Fruit fly (Drosophila melanogaster) whole organism, prepupa: ENCODE measurements around the gene Dbct.

Experiments used
- Blimp-1 ChIP-seq: fragments of 200-800 bp; sonication (Bioruptor generic); optimal IDR thresholded peaks from 3 replicates; lab custom pipeline; 2017; ENCODE audit warnings: missing biosample characterization, missing genetic modification characterization, mild to moderate bottlenecking, moderate library complexity, missing genetic modification reagents
- CG10631 ChIP-seq: fragments of 200-800 bp; sonication (Bioruptor generic); optimal IDR thresholded peaks from 2 replicates; lab custom pipeline; 2016; ENCODE audit warnings: missing biosample characterization, missing genetic modification characterization
- CG10669 ChIP-seq: fragments of 200-800 bp; sonication (Bioruptor generic); optimal IDR thresholded peaks from 3 replicates; lab custom pipeline; 2018; ENCODE audit warnings: missing biosample characterization, mild to moderate bottlenecking, missing genetic modification characterization, moderate library complexity
- CG11762 ChIP-seq: fragments of 200-800 bp; sonication (Bioruptor generic); optimal IDR thresholded peaks from 3 replicates; lab custom pipeline; 2016; ENCODE audit warnings: missing biosample characterization, missing genetic modification characterization; ENCODE audit not compliant: insufficient read depth
- CG11902 ChIP-seq: fragments of 200-800 bp; sonication (Bioruptor generic); optimal IDR thresholded peaks from 3 replicates; lab custom pipeline; 2016; ENCODE audit warnings: missing biosample characterization, missing genetic modification characterization
- CG15336 ChIP-seq: fragments of 200-800 bp; sonication (Bioruptor generic); IDR thresholded peaks from 2 replicates; pipeline ENCODE4 v1.3.6; 2022; ENCODE audit warnings: missing biosample characterization, missing genetic modification characterization
- CG1621 ChIP-seq: fragments of 200-800 bp; sonication (Bioruptor generic); optimal IDR thresholded peaks from 3 replicates; lab custom pipeline; 2018; ENCODE audit warnings: missing biosample characterization, mild to moderate bottlenecking, missing genetic modification characterization
- CG16779 ChIP-seq: fragments of 200-800 bp; sonication (Bioruptor generic); optimal IDR thresholded peaks from 3 replicates; lab custom pipeline; 2017; ENCODE audit warnings: missing biosample characterization, mild to moderate bottlenecking, missing genetic modification characterization
- CG3032 ChIP-seq: fragments of 200-800 bp; optimal IDR thresholded peaks from 2 replicates; lab custom pipeline; 2019; ENCODE audit warnings: missing biosample characterization, mild to moderate bottlenecking, missing genetic modification characterization, moderate library complexity
- CG31627 ChIP-seq: fragments of 200-800 bp; sonication (Bioruptor generic); optimal IDR thresholded peaks from 3 replicates; lab custom pipeline; 2016; ENCODE audit warnings: missing biosample characterization, missing genetic modification characterization
- CG32006 ChIP-seq: fragments of 200-800 bp; sonication (Bioruptor generic); optimal IDR thresholded peaks from 3 replicates; lab custom pipeline; 2017; ENCODE audit warnings: missing biosample characterization, mild to moderate bottlenecking, missing genetic modification characterization
- CG34406 ChIP-seq: fragments of 200-800 bp; sonication (Bioruptor generic); optimal IDR thresholded peaks from 3 replicates; lab custom pipeline; 2016; ENCODE audit warnings: missing biosample characterization, missing genetic modification characterization
- CG3919 ChIP-seq: fragments of 200-800 bp; sonication (Bioruptor generic); optimal IDR thresholded peaks from 3 replicates; lab custom pipeline; 2016; ENCODE audit warnings: missing biosample characterization, missing genetic modification characterization
- CG4318 ChIP-seq: fragments of 200-800 bp; sonication (Bioruptor generic); optimal IDR thresholded peaks from 3 replicates; lab custom pipeline; 2017; ENCODE audit warnings: missing biosample characterization, mild to moderate bottlenecking, missing genetic modification characterization
- CG6276 ChIP-seq: fragments of 200-800 bp; sonication (Bioruptor generic); optimal IDR thresholded peaks from 2 replicates; lab custom pipeline; 2017; ENCODE audit warnings: missing biosample characterization, mild to moderate bottlenecking, missing genetic modification characterization
- CG6792 ChIP-seq: fragments of 200-800 bp; sonication (Bioruptor generic); optimal IDR thresholded peaks from 3 replicates; lab custom pipeline; 2016; ENCODE audit warnings: missing biosample characterization, missing genetic modification characterization
- CG7368 ChIP-seq: fragments of 200-800 bp; sonication (Bioruptor generic); optimal IDR thresholded peaks from 3 replicates; lab custom pipeline; 2016; ENCODE audit warnings: missing biosample characterization, missing genetic modification characterization
- CG8119 ChIP-seq: fragments of 200-800 bp; sonication (Bioruptor generic); IDR thresholded peaks from 3 replicates; pipeline ENCODE4 v1.3.6; 2022; ENCODE audit warnings: missing biosample characterization, missing genetic modification characterization
- CG8319 ChIP-seq: fragments of 200-800 bp; sonication (Bioruptor generic); optimal IDR thresholded peaks from 3 replicates; lab custom pipeline; 2016; ENCODE audit warnings: missing biosample characterization, missing genetic modification characterization
- CG8632 ChIP-seq: fragments of 200-800 bp; sonication (Bioruptor generic); optimal IDR thresholded peaks from 3 replicates; lab custom pipeline; 2016; ENCODE audit warnings: missing biosample characterization, missing genetic modification characterization
- CG9139 ChIP-seq: fragments of 200-800 bp; sonication (Bioruptor generic); optimal IDR thresholded peaks from 3 replicates; lab custom pipeline; 2017; ENCODE audit warnings: missing biosample characterization, mild to moderate bottlenecking, missing genetic modification characterization
- Eip75B ChIP-seq: fragments of 200-800 bp; sonication (Bioruptor generic); optimal IDR thresholded peaks from 3 replicates; lab custom pipeline; 2016; ENCODE audit warnings: missing biosample characterization, missing genetic modification characterization
- Eip93F ChIP-seq: fragments of 200-800 bp; sonication (Bioruptor generic); optimal IDR thresholded peaks from 2 replicates; lab custom pipeline; 2016; ENCODE audit warnings: missing biosample characterization, mild to moderate bottlenecking, missing genetic modification characterization
- Ets96B ChIP-seq: fragments of 200-800 bp; optimal IDR thresholded peaks from 2 replicates; lab custom pipeline; 2019; ENCODE audit warnings: missing biosample characterization, mild to moderate bottlenecking, missing genetic modification characterization, moderate library complexity
- Gug ChIP-seq: fragments of 200-800 bp; sonication (Bioruptor generic); IDR thresholded peaks from 2 replicates; pipeline ENCODE4 v1.3.6; 2022; ENCODE audit warnings: missing biosample characterization, missing genetic modification characterization
- Hr38 ChIP-seq: sonication (Bioruptor generic); optimal IDR thresholded peaks from 2 replicates; lab custom pipeline; 2016; ENCODE audit warnings: missing biosample characterization, missing genetic modification characterization
- Hr39 ChIP-seq: fragments of 200-800 bp; sonication (Bioruptor generic); optimal IDR thresholded peaks from 2 replicates; lab custom pipeline; 2016; ENCODE audit warnings: missing biosample characterization, missing genetic modification characterization
- Hr4 ChIP-seq: fragments of 200-800 bp; sonication (Bioruptor generic); optimal IDR thresholded peaks from 3 replicates; lab custom pipeline; 2016; ENCODE audit warnings: missing biosample characterization, missing genetic modification characterization
- Met ChIP-seq: fragments of 200-800 bp; sonication (Bioruptor generic); optimal IDR thresholded peaks from 3 replicates; lab custom pipeline; 2016; ENCODE audit warnings: missing biosample characterization, missing genetic modification characterization
- Smox ChIP-seq: fragments of 200-800 bp; sonication (Bioruptor generic); optimal IDR thresholded peaks from 3 replicates; lab custom pipeline; 2016; ENCODE audit warnings: missing biosample characterization, missing genetic modification characterization
- Sox102F ChIP-seq: fragments of 200-800 bp; sonication (Bioruptor generic); optimal IDR thresholded peaks from 2 replicates; lab custom pipeline; 2016; ENCODE audit warnings: missing biosample characterization, mild to moderate bottlenecking, missing genetic modification characterization
- Sox14 ChIP-seq: fragments of 200-800 bp; sonication (Bioruptor generic); optimal IDR thresholded peaks from 3 replicates; lab custom pipeline; 2016; ENCODE audit warnings: missing biosample characterization, missing genetic modification characterization
- Sox15 ChIP-seq: fragments of 200-800 bp; sonication (Bioruptor generic); optimal IDR thresholded peaks from 3 replicates; lab custom pipeline; 2016; ENCODE audit warnings: missing biosample characterization, missing genetic modification characterization
- achi ChIP-seq: fragments of 200-800 bp; sonication (Bioruptor generic); optimal IDR thresholded peaks from 3 replicates; lab custom pipeline; 2016; ENCODE audit warnings: missing biosample characterization, missing genetic modification characterization
- cyc ChIP-seq: fragments of 200-800 bp; sonication (Bioruptor generic); optimal IDR thresholded peaks from 3 replicates; lab custom pipeline; 2016; ENCODE audit warnings: missing biosample characterization, missing genetic modification characterization
- dac ChIP-seq: fragments of 200-800 bp; sonication (Bioruptor generic); optimal IDR thresholded peaks from 2 replicates; lab custom pipeline; 2017; ENCODE audit warnings: missing biosample characterization, mild to moderate bottlenecking, missing genetic modification characterization
- dsx ChIP-seq: fragments of 200-800 bp; optimal IDR thresholded peaks from 3 replicates; lab custom pipeline; 2019; ENCODE audit warnings: missing biosample characterization, mild to moderate bottlenecking, missing genetic modification characterization, moderate library complexity; ENCODE audit not compliant: poor library complexity, severe bottlenecking
- esn ChIP-seq: fragments of 200-800 bp; sonication (Bioruptor generic); optimal IDR thresholded peaks from 2 replicates; lab custom pipeline; 2016; ENCODE audit warnings: missing biosample characterization, mild to moderate bottlenecking, missing genetic modification characterization, moderate library complexity
- fd59A ChIP-seq: fragments of 200-800 bp; sonication (Bioruptor generic); optimal IDR thresholded peaks from 2 replicates; lab custom pipeline; 2017; ENCODE audit warnings: missing biosample characterization, mild to moderate bottlenecking, missing genetic modification characterization, missing genetic modification reagents
- lz ChIP-seq: fragments of 200-800 bp; sonication (Bioruptor generic); optimal IDR thresholded peaks from 3 replicates; lab custom pipeline; 2016; ENCODE audit warnings: missing biosample characterization, missing genetic modification characterization
- net ChIP-seq: fragments of 200-800 bp; sonication (Bioruptor generic); optimal IDR thresholded peaks from 3 replicates; lab custom pipeline; 2016; ENCODE audit warnings: missing biosample characterization, missing genetic modification characterization
- pdm3 ChIP-seq: fragments of 200-800 bp; sonication (Bioruptor generic); optimal IDR thresholded peaks from 3 replicates; lab custom pipeline; 2016; ENCODE audit warnings: missing biosample characterization, missing genetic modification characterization
- spab ChIP-seq: fragments of 200-800 bp; sonication (Bioruptor generic); optimal IDR thresholded peaks from 2 replicates; lab custom pipeline; 2017; ENCODE audit warnings: missing biosample characterization, mild to moderate bottlenecking, missing genetic modification characterization, missing genetic modification reagents
- ss ChIP-seq, 2 experiments: fragments of 200-800 bp; sonication (Bioruptor generic); optimal IDR thresholded peaks; 2 replicates in 1 of 2; 3 replicates in 1 of 2; lab custom pipeline; 2017 to 2018; ENCODE audit warnings: mild to moderate bottlenecking in 2 of 2, missing biosample characterization in 2 of 2, missing genetic modification characterization in 2 of 2, moderate library complexity in 1 of 2
- svp ChIP-seq: fragments of 200-800 bp; sonication (Bioruptor generic); peaks from one replicate; lab custom pipeline; 2016; ENCODE audit warnings: missing biosample characterization, missing genetic modification characterization
- topi ChIP-seq: fragments of 200-800 bp; sonication (Bioruptor generic); optimal IDR thresholded peaks from 3 replicates; lab custom pipeline; 2016; ENCODE audit warnings: missing biosample characterization, missing genetic modification characterization

Gene Dbct

DNA sequence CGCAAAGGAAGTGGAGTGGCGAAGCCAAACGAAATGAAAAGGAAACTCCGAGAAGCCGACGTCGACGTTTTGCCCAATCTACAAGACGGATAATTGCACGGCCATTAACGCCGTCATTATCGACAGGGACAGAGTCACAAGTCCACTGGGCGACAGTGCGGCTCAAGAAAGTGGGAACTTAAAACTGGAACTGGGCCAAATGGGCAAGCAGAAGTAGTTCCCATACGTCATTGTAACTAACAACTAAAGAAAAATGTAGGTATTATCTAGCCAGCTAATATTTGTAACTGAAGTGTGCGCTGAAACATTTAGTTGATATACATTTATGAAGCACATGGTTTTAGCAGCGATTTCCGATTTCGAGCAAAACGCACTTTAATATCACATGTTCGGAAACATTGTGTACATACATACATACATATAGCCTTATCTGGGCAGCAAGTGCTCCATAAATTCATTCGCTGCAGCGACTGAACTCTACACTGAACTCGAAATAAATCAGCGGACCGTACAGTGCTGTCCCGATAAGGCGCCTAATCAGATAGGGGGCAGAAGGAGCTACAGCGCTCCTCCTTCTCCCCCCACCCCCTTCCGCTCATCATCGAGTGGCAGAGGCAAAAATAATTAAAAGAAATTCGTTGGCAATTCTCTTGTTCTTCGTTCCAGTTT, 15.0 kb upstream of the Dbct start (continued):
- no peak for TF ChIP-seq Hr38 (GFP tag; lab: Kevin White, UChicago)
- peak; percentile 62 for TF ChIP-seq Met (GFP tag; lab: Kevin White, UChicago)
- no peak for TF ChIP-seq Sox15 (GFP tag; lab: Kevin White, UChicago)
- TF ChIP-seq Hr4 (GFP tag; lab: Kevin White, UChicago): no peak
- peak; percentile 32 for TF ChIP-seq CG3919 (GFP tag; lab: Kevin White, UChicago)
- no peak for TF ChIP-seq Sox14 (GFP tag; lab: Kevin White, UChicago)
- TF ChIP-seq spab: no peak
- peak; percentile 6 for TF ChIP-seq Eip75B
- peak; percentile 29 for TF ChIP-seq achi (GFP tag; lab: Kevin White, UChicago)

DNA sequence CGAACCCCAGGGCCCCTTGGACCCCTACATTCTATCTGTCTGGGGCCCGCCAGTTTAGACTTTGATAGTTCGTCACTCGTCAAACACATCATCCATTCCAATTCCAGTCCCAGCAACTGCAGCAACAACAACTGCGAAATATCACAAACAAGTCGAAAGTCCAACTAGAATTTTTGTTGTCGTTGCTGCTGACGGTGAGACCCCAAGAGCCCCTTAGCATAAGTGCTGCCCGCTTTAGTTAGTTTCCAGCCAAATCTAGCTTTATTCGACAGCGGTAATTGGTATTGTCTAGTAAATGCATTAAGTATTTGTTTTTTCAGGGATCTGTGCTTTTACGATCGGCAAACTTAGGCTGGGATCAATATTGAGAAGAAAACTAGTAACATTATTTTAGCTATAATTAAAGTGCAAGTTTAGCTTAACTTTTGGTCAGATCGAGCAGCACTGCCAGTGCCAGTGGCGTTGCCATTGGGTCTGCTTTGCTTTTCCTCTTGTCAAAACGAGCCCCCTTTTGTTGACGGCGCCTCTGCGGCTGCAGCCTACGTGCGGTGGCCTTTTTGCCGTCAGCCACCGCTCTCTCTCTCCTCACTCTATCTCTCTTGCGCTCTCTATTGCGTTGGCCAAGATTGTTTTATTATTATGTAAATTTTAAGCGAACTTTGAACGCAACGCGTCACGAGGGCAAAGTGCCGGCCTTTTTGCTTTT, 11.1 kb upstream of the Dbct start:
- TF ChIP-seq Gug (GFP tag; lab: Robert Waterston, UW) (peak; percentile 83), pdm3 (peak; percentile 92), Smox (GFP tag; lab: Kevin White, UChicago) (peak; percentile 74), CG3032 (tag; lab: Kevin White, UChicago) (peak; percentile 82), Hr39 (GFP tag; lab: Kevin White, UChicago) (peak; percentile 79), Sox102F (GFP tag; lab: Kevin White, UChicago) (peak; percentile 78), CG8119 (GFP tag; lab: Robert Waterston, UW) (peak; percentile 86; the same call in 2 of the 3 replicates), net (GFP tag; lab: Kevin White, UChicago) (peak; percentile 89), Hr38 (GFP tag; lab: Kevin White, UChicago) (peak; percentile 60), CG16779 (tag; lab: Kevin White, UChicago) (peak; percentile 85), Met (GFP tag; lab: Kevin White, UChicago) (peak; percentile 80), Blimp-1 (peak; percentile 47), cyc (GFP tag; lab: Kevin White, UChicago) (peak; percentile 81), ss (GFP tag; optimal IDR thresholded peaks at IDR 0.05; lab: Kevin White, UChicago) (peak; percentile 91 to 93), CG8632 (peak; percentile 80), CG6276 (GFP tag; lab: Kevin White, UChicago) (peak; percentile 90), dsx (GFP tag; lab: Kevin White, UChicago) (peak; percentile 76), Sox15 (GFP tag; lab: Kevin White, UChicago) (peak; percentile 60), CG11902 (GFP tag; lab: Kevin White, UChicago) (peak; percentile 71), esn (GFP tag; lab: Kevin White, UChicago) (peak; percentile 80), svp (GFP tag; lab: Kevin White, UChicago) (peak; percentile 93), Ets96B (peak; percentile 83), CG15336 (GFP tag; lab: Robert Waterston, UW) (peak; percentile 87), CG10669 (GFP tag; lab: Kevin White, UChicago) (peak; percentile 81), CG9139 (peak; percentile 74), CG7368 (GFP tag; lab: Kevin White, UChicago) (peak; percentile 82), CG1621 (peak; percentile 76), CG31627 (GFP tag; lab: Kevin White, UChicago) (peak; percentile 79), lz (peak; percentile 85), Eip93F (GFP tag; lab: Kevin White, UChicago) (no peak), CG11762 (peak; percentile 74), CG3919 (GFP tag; lab: Kevin White, UChicago) (peak; percentile 90), CG10631 (GFP tag; lab: Kevin White, UChicago) (peak; percentile 85), Eip75B (peak; percentile 85), spab (peak; percentile 79), CG4318 (GFP tag; lab: Kevin White, UChicago) (peak; percentile 88), CG8319 (GFP tag; lab: Kevin White, UChicago) (peak; percentile 67), Hr4 (GFP tag; lab: Kevin White, UChicago) (peak; percentile 88), fd59A (peak; percentile 78), CG34406 (GFP tag; lab: Kevin White, UChicago) (peak; percentile 78), dac (GFP tag; lab: Kevin White, UChicago) (peak; percentile 87), topi (peak; percentile 81), CG32006 (GFP tag; lab: Kevin White, UChicago) (peak; percentile 92), CG6792 (GFP tag; lab: Kevin White, UChicago) (peak; percentile 84)
